Fruit fly (Drosophila melanogaster): ENCODE results near the gene Tmtc1.

Tmtc1 gene

DNA sequence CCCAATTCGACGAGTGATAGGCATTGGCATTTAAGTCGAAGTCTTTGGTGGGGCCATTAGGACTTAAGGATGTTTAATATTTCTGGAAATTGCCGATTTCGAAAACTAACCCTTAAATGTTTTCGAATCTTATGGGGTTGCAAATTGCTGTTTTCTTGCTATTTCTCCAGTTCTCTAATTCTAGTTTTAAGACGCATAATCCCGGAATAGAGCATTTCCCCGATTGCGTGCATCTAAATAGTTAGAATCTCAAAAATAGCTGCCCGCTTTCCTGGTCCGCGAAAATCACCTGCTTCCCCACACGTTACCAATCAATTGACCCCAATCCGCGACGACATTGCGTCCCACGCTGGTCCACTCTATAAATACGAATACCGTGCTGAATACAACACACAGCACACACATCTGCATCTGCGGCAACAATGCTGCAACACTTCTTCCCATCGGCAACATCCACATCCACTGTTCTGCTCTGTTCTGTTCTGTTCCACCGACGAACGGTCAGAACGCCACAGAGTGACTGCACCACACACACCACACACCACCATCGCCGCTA, 74.4 kb downstream of the Tmtc1 start, which contains the start of gene Bacc (continued):
- TF ChIP-seq CG7357 (GFP tag; IDR thresholded peaks at IDR 0.05) (peak; percentile 70), unpg (GFP tag; optimal IDR thresholded peaks at IDR 0.05) (peak; percentile 76), Gug (GFP tag; IDR thresholded peaks at IDR 0.05) (peak; percentile 65; the same call in 2 of the 4 replicates), CG17612 (GFP tag; IDR thresholded peaks at IDR 0.05) (no peak), shn (GFP tag; optimal IDR thresholded peaks at IDR 0.05) (peak; percentile 88), Rfx (GFP tag; IDR thresholded peaks at IDR 0.05) (no peak), ase (GFP tag; IDR thresholded peaks at IDR 0.05) (no peak), nerfin-1 (tag; optimal IDR thresholded peaks at IDR 0.05) (peak; percentile 67), Ada2b (GFP tag; IDR thresholded peaks at IDR 0.05) (no peak), CG5953 (GFP tag; IDR thresholded peaks at IDR 0.05) (no peak), Side (GFP tag; optimal IDR thresholded peaks at IDR 0.05) (peak; percentile 80), usp (GFP tag; optimal IDR thresholded peaks at IDR 0.05) (no peak), wdn (GFP tag; IDR thresholded peaks at IDR 0.05) (no peak), CG9215 (GFP tag; IDR thresholded peaks at IDR 0.05) (no peak), zf30C (GFP tag; optimal IDR thresholded peaks at IDR 0.05) (no peak), CG4707 (GFP tag; optimal IDR thresholded peaks at IDR 0.05) (no peak), lov (optimal IDR thresholded peaks at IDR 0.05) (peak; percentile 67), lov (GFP tag; IDR thresholded peaks at IDR 0.05) (no peak), CG3407 (GFP tag; optimal IDR thresholded peaks at IDR 0.05) (peak; percentile 70), B-H2 (GFP tag; optimal IDR thresholded peaks at IDR 0.05) (peak; percentile 21), Poxn (GFP tag; IDR thresholded peaks at IDR 0.05) (no peak), CG10959 (GFP tag; IDR thresholded peaks at IDR 0.05) (no peak), ac (GFP tag; optimal IDR thresholded peaks at IDR 0.05) (peak; percentile 25), Hr39 (optimal IDR thresholded peaks at IDR 0.05) (no peak), gfzf (GFP tag; optimal IDR thresholded peaks at IDR 0.05) (no peak), HmgD (GFP tag; optimal IDR thresholded peaks at IDR 0.05) (peak; percentile 52), Pdp1 (GFP tag; optimal IDR thresholded peaks at IDR 0.05) (peak; percentile 73 to 87), CG3163 (GFP tag; optimal IDR thresholded peaks at IDR 0.05) (peak; percentile 67), cwo (GFP tag; optimal IDR thresholded peaks at IDR 0.05) (peak; percentile 80), CG4282 (GFP tag; optimal IDR thresholded peaks at IDR 0.05) (no peak), Awh (GFP tag; IDR thresholded peaks at IDR 0.05) (no peak), CG3281 (GFP tag; optimal IDR thresholded peaks at IDR 0.05) (peak; percentile 96), stc (GFP tag; IDR thresholded peaks at IDR 0.05) (no peak), ash1 (GFP tag; optimal IDR thresholded peaks at IDR 0.05) (no peak), CG15696 (tag; optimal IDR thresholded peaks at IDR 0.05) (peak; percentile 43), vvl (GFP tag; IDR thresholded peaks at IDR 0.05) (no peak), CG14441 (GFP tag; IDR thresholded peaks at IDR 0.05) (no peak), fru (optimal IDR thresholded peaks at IDR 0.05) (no peak), CG9876 (GFP tag; optimal IDR thresholded peaks at IDR 0.05) (peak; percentile 79), Ssrp (tag; optimal IDR thresholded peaks at IDR 0.05) (peak; percentile 81), Adf1 (GFP tag; IDR thresholded peaks at IDR 0.05) (no peak), ab (GFP tag; optimal IDR thresholded peaks at IDR 0.05) (peak; percentile 71), CG18619 (GFP tag; optimal IDR thresholded peaks at IDR 0.05) (peak; percentile 92), CG30431 (GFP tag; optimal IDR thresholded peaks at IDR 0.05) (peak; percentile 84), CG13424 (tag; optimal IDR thresholded peaks at IDR 0.05) (peak; percentile 90), CG8359 (GFP tag; optimal IDR thresholded peaks at IDR 0.05; ENCODE audit: borderline replicate concordance) (peak; percentile 65), CkIIα-i1 (GFP tag; IDR thresholded peaks at IDR 0.05) (no peak), nom (GFP tag; optimal IDR thresholded peaks at IDR 0.05) (peak; percentile 96), CG13894 (tag; optimal IDR thresholded peaks at IDR 0.05) (no peak), ken (GFP tag; IDR thresholded peaks at IDR 0.05) (no peak), Chrac-16 (GFP tag; optimal IDR thresholded peaks at IDR 0.05) (peak; percentile 75), row (GFP tag; IDR thresholded peaks at IDR 0.05) (no peak), CG2889 (GFP tag; IDR thresholded peaks at IDR 0.05) (no peak)
